Fruit fly (Drosophila melanogaster) whole organism, embryonic: ENCODE results near the gene OS9.
A peak's percentile ranks its signal among the peaks of the same experiment; 100 is the strongest.

Experiments
- ATbp ChIP-seq: fragments of 200-800 bp; sonication (Bioruptor generic); optimal IDR thresholded peaks from 2 replicates; lab custom pipeline; 2017; ENCODE audit warnings: missing biosample characterization, mild to moderate bottlenecking, missing genetic modification characterization, missing genetic modification reagents
- Ada2b ChIP-seq: fragments of 200-800 bp; sonication (Bioruptor generic); IDR thresholded peaks from 2 replicates; pipeline ENCODE4 v1.3.6; 2022; ENCODE audit warnings: missing biosample characterization, missing genetic modification characterization
- Awh ChIP-seq: fragments of 200-800 bp; sonication (Bioruptor generic); IDR thresholded peaks from 2 replicates; pipeline ENCODE4, ENCODE4 v1.3.6; 2022; ENCODE audit warnings: missing biosample characterization, missing genetic modification characterization
- BtbVII ChIP-seq: fragments of 200-800 bp; sonication (Bioruptor generic); optimal IDR thresholded peaks from 3 replicates; lab custom pipeline; 2017; ENCODE audit warnings: missing biosample characterization, mild to moderate bottlenecking, missing genetic modification characterization
- CG10543 ChIP-seq: fragments of 200-800 bp; sonication (Bioruptor generic); optimal IDR thresholded peaks from 3 replicates; lab custom pipeline; 2017; ENCODE audit warnings: missing biosample characterization, mild to moderate bottlenecking, missing genetic modification characterization, moderate library complexity
- CG12236 ChIP-seq: fragments of 200-800 bp; sonication (Bioruptor generic); optimal IDR thresholded peaks from 2 replicates; lab custom pipeline; 2016; ENCODE audit warnings: missing biosample characterization, missing genetic modification characterization
- CG12299 ChIP-seq: fragments of 200-800 bp; sonication (Bioruptor generic); optimal IDR thresholded peaks from 2 replicates; lab custom pipeline; 2018; ENCODE audit warnings: missing biosample characterization, mild to moderate bottlenecking, missing genetic modification characterization
- CG12391 ChIP-seq: fragments of 200-800 bp; sonication (Bioruptor generic); optimal IDR thresholded peaks from 3 replicates; lab custom pipeline; 2018; ENCODE audit warnings: missing biosample characterization, mild to moderate bottlenecking, missing genetic modification characterization, moderate library complexity
- CG14014 ChIP-seq: fragments of 200-800 bp; sonication (Bioruptor generic); IDR thresholded peaks from 2 replicates; pipeline ENCODE4 v1.3.6; 2022; ENCODE audit warnings: missing biosample characterization, missing genetic modification characterization
- CG15073 ChIP-seq: fragments of 200-800 bp; sonication (Bioruptor generic); optimal IDR thresholded peaks from 2 replicates; lab custom pipeline; 2016; ENCODE audit warnings: missing biosample characterization, missing genetic modification characterization
- CG15601 ChIP-seq: fragments of 200-800 bp; sonication (Bioruptor generic); optimal IDR thresholded peaks from 3 replicates; lab custom pipeline; 2019; ENCODE audit warnings: missing biosample characterization, mild to moderate bottlenecking, missing genetic modification characterization, moderate library complexity
- CG17328 ChIP-seq: fragments of 200-800 bp; sonication (Bioruptor generic); IDR thresholded peaks from 2 replicates; pipeline ENCODE4 v1.3.6; 2022; ENCODE audit warnings: missing biosample characterization, missing genetic modification characterization
- CG3163 ChIP-seq: fragments of 200-800 bp; sonication (Bioruptor generic); optimal IDR thresholded peaks from 3 replicates; lab custom pipeline; 2016; ENCODE audit warnings: missing biosample characterization, missing genetic modification characterization
- CG32767 ChIP-seq: fragments of 200-800 bp; sonication (Bioruptor generic); IDR thresholded peaks from 2 replicates; pipeline ENCODE4 v1.3.6; 2022; ENCODE audit warnings: missing biosample characterization, missing genetic modification characterization
- CG5245 ChIP-seq: fragments of 200-800 bp; sonication (Bioruptor generic); optimal IDR thresholded peaks from 3 replicates; lab custom pipeline; 2016; ENCODE audit warnings: missing biosample characterization, missing genetic modification characterization
- CG6254 ChIP-seq: fragments of 200-800 bp; sonication (Bioruptor generic); optimal IDR thresholded peaks from 3 replicates; lab custom pipeline; 2017; ENCODE audit warnings: mild to moderate bottlenecking, missing biosample characterization, missing genetic modification reagents, missing genetic modification characterization
- CG6654 ChIP-seq: fragments of 200-800 bp; sonication (Bioruptor generic); optimal IDR thresholded peaks from 2 replicates; lab custom pipeline; 2017; ENCODE audit warnings: missing biosample characterization, mild to moderate bottlenecking, missing genetic modification characterization
- CG7372 ChIP-seq: fragments of 200-800 bp; sonication (Bioruptor generic); IDR thresholded peaks from 2 replicates; pipeline ENCODE4 v1.3.6; 2022; ENCODE audit warnings: missing biosample characterization, missing genetic modification characterization
- CG7745 ChIP-seq: fragments of 200-800 bp; sonication (Bioruptor generic); optimal IDR thresholded peaks from 2 replicates; lab custom pipeline; 2018; ENCODE audit warnings: missing biosample characterization, mild to moderate bottlenecking, missing genetic modification characterization, moderate library complexity
- CG8089 ChIP-seq: fragments of 200-800 bp; sonication (Bioruptor generic); optimal IDR thresholded peaks from 3 replicates; lab custom pipeline; 2016; ENCODE audit warnings: missing biosample characterization, missing genetic modification characterization
- CG8944 ChIP-seq: fragments of 200-800 bp; sonication (Bioruptor generic); optimal IDR thresholded peaks from 3 replicates; lab custom pipeline; 2016; ENCODE audit warnings: missing biosample characterization, missing genetic modification characterization
- D19B ChIP-seq: fragments of 200-800 bp; sonication (Bioruptor generic); optimal IDR thresholded peaks from 2 replicates; lab custom pipeline; 2017; ENCODE audit warnings: missing biosample characterization, mild to moderate bottlenecking, missing genetic modification characterization
- Dek ChIP-seq: fragments of 200-800 bp; sonication (Bioruptor generic); optimal IDR thresholded peaks from 3 replicates; lab custom pipeline; 2019; ENCODE audit warnings: missing biosample characterization, mild to moderate bottlenecking, missing genetic modification characterization, moderate library complexity
- Dip3 ChIP-seq: fragments of 200-800 bp; sonication (Bioruptor generic); optimal IDR thresholded peaks from 3 replicates; lab custom pipeline; 2016; ENCODE audit warnings: missing biosample characterization, missing genetic modification characterization
- GATAe ChIP-seq: fragments of 200-800 bp; sonication (Bioruptor generic); conservative IDR thresholded peaks from 2 replicates; pipeline ENCODE4 v1.3.6; 2022; ENCODE audit warnings: missing biosample characterization, missing genetic modification characterization
- HHEX ChIP-seq: fragments of 200-800 bp; sonication (Bioruptor generic); optimal IDR thresholded peaks from 3 replicates; lab custom pipeline; 2017; ENCODE audit warnings: missing biosample characterization, mild to moderate bottlenecking, missing genetic modification characterization, missing genetic modification reagents
- Hey ChIP-seq: fragments of 200-800 bp; sonication (Bioruptor generic); optimal IDR thresholded peaks from 3 replicates; lab custom pipeline; 2018; ENCODE audit warnings: missing biosample characterization, mild to moderate bottlenecking, missing genetic modification characterization
- HmgD ChIP-seq: fragments of 200-800 bp; sonication (Bioruptor generic); optimal IDR thresholded peaks from 3 replicates; lab custom pipeline; 2016; ENCODE audit warnings: missing biosample characterization, missing genetic modification characterization
- Jarid2 ChIP-seq: fragments of 200-800 bp; sonication (Bioruptor generic); optimal IDR thresholded peaks from 3 replicates; lab custom pipeline; 2017; ENCODE audit warnings: mild to moderate bottlenecking, missing biosample characterization, missing genetic modification reagents, missing genetic modification characterization
- Lim3 ChIP-seq: fragments of 200-800 bp; sonication (Bioruptor generic); IDR thresholded peaks from 2 replicates; pipeline ENCODE4 v1.3.6; 2022; ENCODE audit warnings: missing biosample characterization, missing genetic modification characterization
- Lpt ChIP-seq: fragments of >200 bp; optimal IDR thresholded peaks from 2 replicates; lab custom pipeline; 2018; ENCODE audit warnings: missing biosample characterization, missing genetic modification characterization
- Mrtf ChIP-seq: fragments of 200-800 bp; sonication (Bioruptor generic); IDR thresholded peaks from 3 replicates; pipeline ENCODE4 v1.3.6; 2022; ENCODE audit warnings: missing biosample characterization, missing genetic modification characterization
- Myb ChIP-seq: fragments of 200-800 bp; sonication (Bioruptor generic); optimal IDR thresholded peaks from 2 replicates; lab custom pipeline; 2016; ENCODE audit warnings: missing biosample characterization, missing genetic modification characterization
- NFAT ChIP-seq: fragments of 200-800 bp; sonication (Bioruptor generic); IDR thresholded peaks from 2 replicates; pipeline ENCODE4 v1.3.6; 2022; ENCODE audit warnings: missing biosample characterization, missing genetic modification characterization
- Neu2 ChIP-seq: fragments of 200-800 bp; sonication (Bioruptor generic); optimal IDR thresholded peaks from 3 replicates; lab custom pipeline; 2016; ENCODE audit warnings: missing biosample characterization, missing genetic modification characterization, borderline replicate concordance
- Ravus ChIP-seq: fragments of 200-800 bp; sonication (Bioruptor generic); IDR thresholded peaks from 2 replicates; pipeline ENCODE4 v1.3.6; 2022; ENCODE audit warnings: missing biosample characterization, missing genetic modification characterization
- Rfx ChIP-seq: fragments of 200-800 bp; sonication (Bioruptor generic); IDR thresholded peaks from 2 replicates; pipeline ENCODE4 v1.3.6; 2022; ENCODE audit warnings: missing biosample characterization, missing genetic modification characterization
- YL-1 ChIP-seq: fragments of 200-800 bp; sonication (Bioruptor generic); optimal IDR thresholded peaks from 3 replicates; lab custom pipeline; 2017; ENCODE audit warnings: missing biosample characterization, mild to moderate bottlenecking, missing genetic modification characterization
- dmrt11E ChIP-seq: fragments of 200-800 bp; sonication (Bioruptor generic); optimal IDR thresholded peaks from 3 replicates; lab custom pipeline; 2018; ENCODE audit warnings: missing biosample characterization, mild to moderate bottlenecking, missing genetic modification characterization, moderate library complexity
- fd64A ChIP-seq: fragments of 200-800 bp; sonication (Bioruptor generic); optimal IDR thresholded peaks from 3 replicates; lab custom pipeline; 2018; ENCODE audit warnings: missing biosample characterization, mild to moderate bottlenecking, missing genetic modification characterization
- grn ChIP-seq: fragments of 200-800 bp; sonication (Bioruptor generic); optimal IDR thresholded peaks from 3 replicates; lab custom pipeline; 2017; ENCODE audit warnings: missing biosample characterization, missing genetic modification characterization
- gro ChIP-seq: fragments of 200-800 bp; sonication (Bioruptor generic); optimal IDR thresholded peaks from 2 replicates; lab custom pipeline; 2016; ENCODE audit warnings: missing biosample characterization, missing genetic modification characterization
- gsb ChIP-seq: fragments of 200-800 bp; sonication (Bioruptor generic); IDR thresholded peaks from 2 replicates; pipeline ENCODE4 v1.3.6; 2022; ENCODE audit warnings: missing biosample characterization, missing genetic modification characterization
- lov ChIP-seq, 2 experiments: fragments of 200-800 bp in 1 of 2; fragments of >200 bp in 1 of 2; sonication (Bioruptor generic) in 1 of 2; IDR thresholded peaks in 1 of 2; optimal IDR thresholded peaks in 1 of 2; 2 replicates in 1 of 2; 3 replicates in 1 of 2; pipeline versions ENCODE4 v1.3.6 to Lab custom; 2017 to 2022; ENCODE audit warnings: missing biosample characterization in 1 of 2, missing genetic modification characterization in 1 of 2
- sd ChIP-seq: fragments of 200-800 bp; sonication (Bioruptor generic); optimal IDR thresholded peaks from 3 replicates; lab custom pipeline; 2018; ENCODE audit warnings: missing biosample characterization, mild to moderate bottlenecking, missing genetic modification characterization, moderate library complexity
- sisA ChIP-seq: fragments of 200-800 bp; sonication (Bioruptor generic); IDR thresholded peaks from 2 replicates; pipeline ENCODE4 v1.3.6; 2022; ENCODE audit warnings: missing biosample characterization, missing genetic modification characterization
- sug ChIP-seq: fragments of 200-800 bp; optimal IDR thresholded peaks from 2 replicates; lab custom pipeline; 2019; ENCODE audit warnings: missing biosample characterization, mild to moderate bottlenecking, missing genetic modification characterization, moderate library complexity
- tap ChIP-seq: fragments of 200-800 bp; optimal IDR thresholded peaks from 3 replicates; lab custom pipeline; 2019; ENCODE audit warnings: missing biosample characterization, mild to moderate bottlenecking, missing genetic modification characterization, moderate library complexity
- ttk ChIP-seq: fragments of 200-800 bp; sonication (Bioruptor generic); IDR thresholded peaks from 2 replicates; pipeline ENCODE4 v2.1.2; 2022; ENCODE audit warnings: missing biosample characterization, missing genetic modification characterization
- zfh2 ChIP-seq: fragments of 200-800 bp; sonication (Bioruptor generic); optimal IDR thresholded peaks from 2 replicates; lab custom pipeline; 2016; ENCODE audit warnings: missing biosample characterization, missing genetic modification characterization

The OS9 gene

dm6 chr2L:19935085-19935846 is 31.0 kb downstream of the OS9 start (continued):
- no peak for TF ChIP-seq CG7372 (GFP tag; lab: Robert Waterston, UW)
- TF ChIP-seq CG17328 (GFP tag; lab: Robert Waterston, UW), result 0 out of 2 replicates have a peak, but pooled peaks have one; percentile 42
- no peak for TF ChIP-seq CG7745 (tag; lab: Kevin White, UChicago)
- TF ChIP-seq Ravus (GFP tag; lab: Robert Waterston, UW), result no peak
- no peak for TF ChIP-seq CG12299
- TF ChIP-seq Myb (GFP tag; lab: Kevin White, UChicago), result no peak
- TF ChIP-seq Dek (tag; lab: Kevin White, UChicago), result peak; percentile 13
- peak; percentile 69 for TF ChIP-seq grn (GFP tag; lab: Kevin White, UChicago)
- TF ChIP-seq Dip3, result no peak
- TF ChIP-seq fd64A (GFP tag; lab: Kevin White, UChicago), result no peak
- no peak for TF ChIP-seq CG6254
- TF ChIP-seq Lim3 (GFP tag; lab: Robert Waterston, UW), result no peak
- TF ChIP-seq HHEX, result peak; percentile 46
- TF ChIP-seq ATbp, result no peak
- no peak for TF ChIP-seq Awh (GFP tag; lab: Robert Waterston, UW)
- TF ChIP-seq Rfx (GFP tag; lab: Robert Waterston, UW), result peak; percentile 55
- TF ChIP-seq YL-1, result no peak
- TF ChIP-seq BtbVII (GFP tag; lab: Kevin White, UChicago), result no peak
- 0 out of 2 replicates have a peak, but pooled peaks have one; percentile 10 for TF ChIP-seq GATAe (GFP tag; lab: Robert Waterston, UW)
- no peak for TF ChIP-seq Lpt (GFP tag; lab: Kevin White, UChicago)
- no peak for TF ChIP-seq CG15073 (GFP tag; lab: Kevin White, UChicago)
- TF ChIP-seq CG15601 (tag; lab: Kevin White, UChicago), result no peak
- TF ChIP-seq dmrt11E (tag; lab: Kevin White, UChicago), result no peak
- no peak for TF ChIP-seq ttk (GFP tag; lab: Robert Waterston, UW)
- peak; percentile 29 for TF ChIP-seq tap (tag; lab: Kevin White, UChicago)
- TF ChIP-seq gro (GFP tag; lab: Kevin White, UChicago), result peak; percentile 36
- peak; percentile 45 for TF ChIP-seq Hey (tag; lab: Kevin White, UChicago)
- peak; percentile 51 for TF ChIP-seq NFAT (GFP tag; lab: Robert Waterston, UW)
- peak; percentile 99 for TF ChIP-seq Jarid2 (GFP tag; lab: Kevin White, UChicago)
- no peak for TF ChIP-seq Mrtf (GFP tag; lab: Robert Waterston, UW)
- TF ChIP-seq D19B (GFP tag; lab: Kevin White, UChicago), result no peak
- no peak for TF ChIP-seq sisA
- no peak for TF ChIP-seq CG12391
- TF ChIP-seq HmgD (GFP tag; lab: Kevin White, UChicago), result no peak
- no peak for TF ChIP-seq gsb (GFP tag; lab: Robert Waterston, UW)
- peak; percentile 4 for TF ChIP-seq zfh2 (GFP tag; lab: Kevin White, UChicago)
- TF ChIP-seq CG14014 (GFP tag; lab: Robert Waterston, UW), result peak; percentile 23; the same call in 1 of the 2 replicates
- peak; percentile 82 for TF ChIP-seq CG10543
- TF ChIP-seq sug (tag; lab: Kevin White, UChicago), result peak; percentile 54
- no peak for TF ChIP-seq lov (optimal IDR thresholded peaks at IDR 0.05; lab: Kevin White, UChicago)
- 0 out of 3 replicates have a peak, but pooled peaks have one; percentile 34 for TF ChIP-seq lov (GFP tag; IDR thresholded peaks at IDR 0.05; lab: Robert Waterston, UW)
- peak; percentile 42 for TF ChIP-seq sd (tag; lab: Kevin White, UChicago)
- no peak for TF ChIP-seq CG6654 (GFP tag; lab: Kevin White, UChicago)
- TF ChIP-seq Ada2b (GFP tag; lab: Robert Waterston, UW), result no peak
- no peak for TF ChIP-seq CG12236 (GFP tag; lab: Kevin White, UChicago)
- TF ChIP-seq CG8944 (GFP tag; lab: Kevin White, UChicago), result no peak
- no peak for TF ChIP-seq CG8089 (GFP tag; lab: Kevin White, UChicago)
- TF ChIP-seq CG3163 (GFP tag; lab: Kevin White, UChicago), result peak; percentile 16
- peak; percentile 23; the same call in 1 of the 2 replicates for TF ChIP-seq CG32767
- TF ChIP-seq CG5245, result no peak
- no peak for TF ChIP-seq Neu2 (GFP tag; lab: Kevin White, UChicago)
